Fruit fly (Drosophila melanogaster) whole organism, adult: ENCODE data around the gene Arfrp1.

ENCODE experiments used
- CG11617 ChIP-seq: fragments of 200-800 bp; sonication (Bioruptor generic); optimal IDR thresholded peaks from 2 replicates; lab custom pipeline; 2017; ENCODE audit warnings: mild to moderate bottlenecking, missing biosample characterization, missing genetic modification reagents, missing genetic modification characterization
- CG12768 ChIP-seq: fragments of 200-800 bp; sonication (Bioruptor generic); optimal IDR thresholded peaks from 2 replicates; lab custom pipeline; 2017; ENCODE audit warnings: missing biosample characterization, missing genetic modification characterization, mild to moderate bottlenecking, moderate library complexity, missing genetic modification reagents
- CG14711 ChIP-seq: fragments of 200-800 bp; sonication (Bioruptor generic); optimal IDR thresholded peaks from 2 replicates; lab custom pipeline; 2018; ENCODE audit warnings: missing biosample characterization, mild to moderate bottlenecking, missing genetic modification characterization, moderate library complexity
- CG1620 ChIP-seq: fragments of 200-800 bp; sonication (Bioruptor generic); optimal IDR thresholded peaks from 2 replicates; lab custom pipeline; 2016; ENCODE audit warnings: missing biosample characterization, missing genetic modification characterization
- CG33017 ChIP-seq: fragments of 200-800 bp; sonication (Bioruptor generic); optimal IDR thresholded peaks from 2 replicates; lab custom pipeline; 2018; ENCODE audit warnings: missing biosample characterization, mild to moderate bottlenecking, missing genetic modification characterization, moderate library complexity
- CG5204 ChIP-seq: fragments of 200-800 bp; sonication (Bioruptor generic); optimal IDR thresholded peaks from 2 replicates; lab custom pipeline; 2016; ENCODE audit warnings: missing biosample characterization, missing genetic modification characterization
- CG7045 ChIP-seq: fragments of 200-800 bp; sonication (Bioruptor generic); optimal IDR thresholded peaks from 2 replicates; lab custom pipeline; 2017; ENCODE audit warnings: missing biosample characterization, mild to moderate bottlenecking, missing genetic modification characterization
- CG7101 ChIP-seq: fragments of 200-800 bp; sonication (Bioruptor generic); optimal IDR thresholded peaks from 2 replicates; lab custom pipeline; 2018; ENCODE audit warnings: missing biosample characterization, mild to moderate bottlenecking, missing genetic modification characterization, moderate library complexity
- Clk ChIP-seq: fragments of 200-800 bp; sonication (Bioruptor generic); optimal IDR thresholded peaks from 2 replicates; lab custom pipeline; 2017; ENCODE audit warnings: missing biosample characterization, missing genetic modification characterization
- Crg-1 ChIP-seq: fragments of 200-800 bp; sonication (Bioruptor generic); optimal IDR thresholded peaks from 2 replicates; lab custom pipeline; 2016; ENCODE audit warnings: missing biosample characterization, missing genetic modification characterization
- Hr96 ChIP-seq: fragments of 200-800 bp; sonication (Bioruptor generic); optimal IDR thresholded peaks from 2 replicates; lab custom pipeline; 2016; ENCODE audit warnings: missing biosample characterization, missing genetic modification characterization
- Mnt ChIP-seq: fragments of 200-800 bp; sonication (Bioruptor generic); optimal IDR thresholded peaks from 2 replicates; lab custom pipeline; 2016; ENCODE audit warnings: missing biosample characterization, mild to moderate bottlenecking, missing genetic modification characterization
- bab1 ChIP-seq: fragments of 200-800 bp; sonication (Bioruptor generic); optimal IDR thresholded peaks from 3 replicates; lab custom pipeline; 2019; ENCODE audit warnings: missing biosample characterization, mild to moderate bottlenecking, missing genetic modification characterization, moderate library complexity
- cic ChIP-seq: fragments of 200-800 bp; sonication (Bioruptor generic); optimal IDR thresholded peaks from 2 replicates; lab custom pipeline; 2017; ENCODE audit warnings: missing biosample characterization, mild to moderate bottlenecking, missing genetic modification characterization, moderate library complexity
- cnc ChIP-seq, 2 experiments: fragments of >200 bp; optimal IDR thresholded peaks; 2 replicates each; lab custom pipeline; 2017
- kay ChIP-seq: fragments of 200-800 bp; sonication (Bioruptor generic); peaks from one replicate; lab custom pipeline; 2016; ENCODE audit warnings: missing biosample characterization, missing genetic modification characterization, borderline replicate concordance
- ovo ChIP-seq: fragments of 200-800 bp; sonication (Bioruptor generic); optimal IDR thresholded peaks from 2 replicates; lab custom pipeline; 2016; ENCODE audit warnings: missing biosample characterization, missing genetic modification characterization
- pad ChIP-seq: fragments of 200-800 bp; sonication (Bioruptor generic); optimal IDR thresholded peaks from 3 replicates; lab custom pipeline; 2017; ENCODE audit warnings: missing biosample characterization, missing genetic modification characterization, mild to moderate bottlenecking, moderate library complexity, missing genetic modification reagents
- tj ChIP-seq: fragments of 200-800 bp; sonication (Bioruptor generic); optimal IDR thresholded peaks from 3 replicates; lab custom pipeline; 2017; ENCODE audit warnings: missing biosample characterization, mild to moderate bottlenecking, missing genetic modification characterization, moderate library complexity
- toe ChIP-seq: fragments of 200-800 bp; sonication (Bioruptor generic); optimal IDR thresholded peaks from 2 replicates; lab custom pipeline; 2016; ENCODE audit warnings: missing biosample characterization, missing genetic modification characterization

The Arfrp1 gene

DNA sequence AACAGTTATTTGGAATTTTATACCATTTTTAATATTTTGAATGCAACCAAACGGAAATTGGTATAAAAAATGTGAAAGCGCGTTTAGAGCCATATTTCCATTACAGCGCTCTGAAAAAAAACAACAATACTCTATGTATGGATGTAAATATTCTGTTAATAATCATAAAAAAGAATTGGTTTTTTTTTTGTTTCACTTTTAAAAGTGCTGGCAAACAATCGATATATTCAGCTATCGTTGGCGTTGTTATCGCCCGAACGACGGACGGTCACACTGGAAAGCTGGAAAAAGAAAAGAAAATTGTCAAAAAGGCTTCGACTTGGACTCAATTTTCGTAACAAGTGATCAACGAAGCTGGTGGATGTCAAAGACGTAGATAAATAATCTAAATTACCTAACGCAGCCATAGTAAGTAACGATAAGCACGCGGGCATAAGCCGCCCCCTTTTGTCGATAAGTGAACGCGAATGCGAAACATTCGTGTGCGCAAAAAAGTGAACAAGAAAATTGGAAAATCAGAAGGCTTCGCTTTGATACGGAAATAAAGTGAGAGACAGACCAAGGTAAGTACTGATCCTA lies 35.4 kb downstream of the Arfrp1 start, which contains the start of gene CG7065:
TSS of gene CG7065 (plus strand) at position 270 of the 579 bp plus-strand sequence.
- no peak for TF ChIP-seq CG14711
- no peak for TF ChIP-seq Hr96 (GFP tag; lab: Kevin White, UChicago)
- TF ChIP-seq tj (GFP tag; lab: Kevin White, UChicago): no peak
- TF ChIP-seq cic (GFP tag; lab: Kevin White, UChicago): no peak
- TF ChIP-seq CG12768 (GFP tag; lab: Kevin White, UChicago): no peak
- no peak for TF ChIP-seq CG11617 (GFP tag; lab: Kevin White, UChicago)
- peak; percentile 42 for TF ChIP-seq bab1
- peak; percentile 2 for TF ChIP-seq CG7101 (tag; lab: Kevin White, UChicago)

DNA sequence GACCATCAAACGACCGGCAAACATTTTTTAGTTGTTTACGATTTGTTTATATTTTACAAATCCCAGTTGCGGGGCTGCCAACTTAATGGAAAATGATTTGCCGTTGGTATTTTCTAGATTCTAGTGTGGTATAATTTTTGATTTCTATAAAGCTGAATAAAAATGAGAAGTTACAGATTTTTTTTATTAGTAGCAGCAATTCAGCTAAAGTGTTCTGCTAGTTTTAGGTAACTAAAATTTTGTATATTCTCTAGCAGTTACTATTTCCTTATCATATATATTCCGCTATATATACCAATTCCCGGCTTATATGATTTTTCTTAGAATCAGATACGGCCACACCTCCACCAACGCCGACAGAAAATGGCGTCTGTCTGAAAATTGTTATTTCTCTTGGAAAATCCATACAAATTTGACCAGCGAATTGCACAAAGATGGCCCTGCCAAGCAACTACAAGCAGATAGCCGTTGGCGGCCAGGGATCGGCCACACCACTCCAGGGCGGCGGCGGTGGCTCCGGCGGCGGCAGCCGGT lies 42.2 kb downstream of the Arfrp1 start, which contains the start of the genes fh and Bap111:
TSS of gene fh (minus strand) at position 83 of the 534 bp plus-strand sequence.
TSS of gene Bap111 (plus strand) at position 321 of the 534 bp plus-strand sequence.
- TF ChIP-seq CG1620 (no peak), CG5204 (GFP tag; lab: Kevin White, UChicago) (no peak), CG14711 (peak; percentile 45), bab1 (peak; percentile 58), CG12768 (GFP tag; lab: Kevin White, UChicago) (no peak)

DNA sequence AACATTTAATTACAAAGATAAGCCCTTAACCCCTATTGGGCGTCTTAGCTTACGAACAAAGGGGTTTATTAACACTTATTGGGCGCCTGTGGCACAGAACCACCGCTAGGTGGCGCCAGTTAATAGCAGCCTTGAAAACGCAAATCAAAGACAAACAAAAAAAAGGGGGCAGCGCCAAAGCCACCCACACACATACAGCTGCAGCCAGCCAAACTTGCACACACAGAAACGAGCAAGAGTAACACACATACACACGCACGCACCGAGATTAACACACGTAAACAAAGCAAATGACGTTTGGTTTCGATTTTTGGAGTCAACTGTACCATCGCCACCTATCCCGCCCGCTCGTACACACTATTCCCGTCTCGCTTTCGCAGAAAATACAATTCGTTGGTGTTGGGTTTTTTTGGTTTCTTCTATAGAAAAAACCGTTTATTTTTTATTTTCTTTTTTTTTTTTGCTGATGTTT lies 45.3 kb downstream of the Arfrp1 start:
- TF ChIP-seq Clk (GFP tag; lab: Kevin White, UChicago) (no peak), pad (GFP tag; lab: Kevin White, UChicago) (peak; percentile 65), kay (GFP tag; lab: Kevin White, UChicago) (peak; percentile 66), tj (GFP tag; lab: Kevin White, UChicago) (peak; percentile 95), CG33017 (tag; lab: Kevin White, UChicago) (no peak), Hr96 (GFP tag; lab: Kevin White, UChicago) (no peak), CG5204 (GFP tag; lab: Kevin White, UChicago) (no peak), CG12768 (GFP tag; lab: Kevin White, UChicago) (no peak), bab1 (peak; percentile 58), CG11617 (GFP tag; lab: Kevin White, UChicago) (peak; percentile 61), CG1620 (peak; percentile 48), Mnt (GFP tag; lab: Kevin White, UChicago) (peak; percentile 53), CG14711 (peak; percentile 50), toe (GFP tag; lab: Kevin White, UChicago) (no peak), cic (GFP tag; lab: Kevin White, UChicago) (peak; percentile 62), CG7045 (GFP tag; lab: Kevin White, UChicago) (no peak), Crg-1 (peak; percentile 52), CG7101 (tag; lab: Kevin White, UChicago) (peak; percentile 38), cnc (optimal IDR thresholded peaks at IDR 0.05; lab: Kevin White, UChicago) (no peak), ovo (peak; percentile 85)

DNA sequence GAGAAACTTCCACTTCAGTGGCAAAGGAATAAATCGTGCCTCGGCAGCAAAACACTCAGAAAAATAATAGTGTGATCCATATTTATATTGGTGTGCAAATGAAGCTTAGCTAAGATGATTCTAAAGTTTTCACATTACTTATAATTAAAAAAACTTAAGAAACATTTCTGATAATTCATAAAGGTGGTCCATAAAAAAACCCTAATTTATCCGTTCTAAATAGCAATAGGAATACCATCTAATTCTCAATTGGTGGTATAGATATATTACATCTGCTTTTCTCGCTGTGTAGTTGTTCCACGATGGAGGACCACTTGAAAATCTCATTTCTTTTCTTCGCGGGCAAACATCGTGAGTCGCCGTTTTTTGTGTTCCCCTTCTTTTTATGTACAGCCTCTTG lies 48.3 kb downstream of the Arfrp1 start:
- peak; percentile 55 for TF ChIP-seq CG12768 (GFP tag; lab: Kevin White, UChicago)
- TF ChIP-seq cic (GFP tag; lab: Kevin White, UChicago): no peak
- TF ChIP-seq Hr96 (GFP tag; lab: Kevin White, UChicago): no peak
- TF ChIP-seq pad (GFP tag; lab: Kevin White, UChicago): no peak
- peak; percentile 51 for TF ChIP-seq kay (GFP tag; lab: Kevin White, UChicago)
- peak; percentile 65 for TF ChIP-seq CG7045 (GFP tag; lab: Kevin White, UChicago)
- TF ChIP-seq cnc (optimal IDR thresholded peaks at IDR 0.05; lab: Kevin White, UChicago): no peak
- peak; percentile 33 for TF ChIP-seq CG1620
- no peak for TF ChIP-seq Crg-1
- TF ChIP-seq Clk (GFP tag; lab: Kevin White, UChicago): peak; percentile 39
- TF ChIP-seq CG33017 (tag; lab: Kevin White, UChicago): peak; percentile 45
- TF ChIP-seq CG5204 (GFP tag; lab: Kevin White, UChicago): no peak
- TF ChIP-seq CG7101 (tag; lab: Kevin White, UChicago): peak; percentile 55
- no peak for TF ChIP-seq bab1
- no peak for TF ChIP-seq CG11617 (GFP tag; lab: Kevin White, UChicago)
- TF ChIP-seq tj (GFP tag; lab: Kevin White, UChicago): no peak
- peak; percentile 72 for TF ChIP-seq CG14711
- peak; percentile 39 for TF ChIP-seq toe (GFP tag; lab: Kevin White, UChicago)

DNA sequence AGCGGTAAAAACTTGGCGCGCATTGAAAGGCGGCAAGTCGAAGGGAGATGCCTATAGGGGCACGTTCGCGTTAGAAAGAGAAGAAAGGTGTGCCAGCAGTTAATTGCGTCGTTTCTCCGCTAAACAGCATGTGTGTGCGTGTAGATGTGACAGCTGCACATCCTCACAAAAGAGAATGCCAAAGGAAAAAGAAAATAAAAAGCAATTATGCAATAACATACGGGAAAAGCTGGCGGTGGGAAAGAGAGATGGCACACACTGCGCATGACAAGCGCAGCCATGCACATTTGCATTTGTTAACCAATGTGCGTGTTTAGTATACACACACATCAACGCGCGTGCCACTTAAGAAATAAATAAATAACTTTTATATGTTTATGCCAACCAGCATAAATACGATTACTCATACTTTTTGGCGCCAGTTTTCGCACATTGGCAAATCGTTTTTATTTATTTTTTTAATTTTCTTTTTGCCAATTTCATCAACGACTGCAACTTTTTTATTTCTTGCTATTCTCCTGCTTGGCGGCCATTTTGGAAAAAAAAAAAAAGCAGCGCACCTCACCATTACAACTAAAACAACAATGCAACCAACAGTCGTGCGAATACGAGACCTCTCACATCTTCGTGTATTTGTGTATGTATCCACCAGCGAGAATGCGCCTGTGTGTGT lies 49.0 kb downstream of the Arfrp1 start:
- no peak for TF ChIP-seq CG12768 (GFP tag; lab: Kevin White, UChicago)
- TF ChIP-seq cic (GFP tag; lab: Kevin White, UChicago): peak; percentile 58
- peak; percentile 89 for TF ChIP-seq tj (GFP tag; lab: Kevin White, UChicago)
- TF ChIP-seq cnc (optimal IDR thresholded peaks at IDR 0.05; lab: Kevin White, UChicago): no peak
- TF ChIP-seq CG7045 (GFP tag; lab: Kevin White, UChicago): no peak
- no peak for TF ChIP-seq CG5204 (GFP tag; lab: Kevin White, UChicago)
- TF ChIP-seq Hr96 (GFP tag; lab: Kevin White, UChicago): no peak
- peak; percentile 91 for TF ChIP-seq kay (GFP tag; lab: Kevin White, UChicago)
- TF ChIP-seq pad (GFP tag; lab: Kevin White, UChicago): peak; percentile 93
- TF ChIP-seq CG11617 (GFP tag; lab: Kevin White, UChicago): no peak
- TF ChIP-seq CG1620: no peak
- no peak for TF ChIP-seq CG14711
- no peak for TF ChIP-seq CG33017 (tag; lab: Kevin White, UChicago)
- TF ChIP-seq ovo: peak; percentile 76
- no peak for TF ChIP-seq Clk (GFP tag; lab: Kevin White, UChicago)
- TF ChIP-seq toe (GFP tag; lab: Kevin White, UChicago): no peak
- no peak for TF ChIP-seq Crg-1
- TF ChIP-seq Mnt (GFP tag; lab: Kevin White, UChicago): peak; percentile 94
- TF ChIP-seq bab1: peak; percentile 37
- TF ChIP-seq CG7101 (tag; lab: Kevin White, UChicago): peak; percentile 7
